Worm (Caenorhabditis elegans): Measurements from ENCODE around the gene nep-3.
A peak's percentile ranks its signal among the peaks of the same experiment; 100 is the strongest.

The nep-3 gene

DNA sequence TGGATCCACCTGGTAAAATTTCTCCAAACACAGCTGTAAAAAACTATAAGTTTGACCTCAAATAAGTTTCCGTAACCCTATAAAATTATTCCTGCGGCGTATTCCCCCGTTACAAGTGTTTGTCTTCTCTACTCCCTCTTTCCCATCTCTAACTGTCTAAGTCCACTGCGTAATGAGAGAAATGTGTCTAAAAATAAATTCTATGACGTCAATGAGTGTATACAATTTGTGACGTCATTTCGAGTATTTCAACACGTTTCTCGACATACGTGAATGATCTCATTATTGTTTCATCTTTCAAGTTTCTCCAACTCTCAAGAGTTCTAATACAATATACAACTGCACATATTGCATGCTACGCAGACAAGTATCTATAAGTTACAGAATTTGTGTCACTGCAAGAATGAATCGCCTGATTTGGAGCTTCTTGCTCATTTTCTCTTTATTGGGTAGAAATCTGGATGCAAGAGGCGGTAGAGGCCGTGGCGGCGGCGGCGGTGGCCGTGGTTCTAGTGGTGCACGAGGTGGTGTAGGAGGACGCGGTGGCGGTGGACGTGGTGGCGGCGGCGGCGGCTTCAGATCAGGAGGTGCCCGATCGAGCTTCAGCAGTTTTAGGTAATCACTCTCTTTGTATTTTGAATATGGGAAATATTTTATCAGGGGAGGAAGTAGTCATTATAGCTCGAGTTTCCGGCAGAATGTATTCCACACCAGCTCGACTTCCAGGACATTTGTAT is 20.9 kb upstream of the nep-3 start, which contains the start of gene F53C3.6 (continued):
- TF ChIP-seq dmd-4 (tag; optimal IDR thresholded peaks at IDR 0.05): no peak
- peak; percentile 13 for TF ChIP-seq sma-3 (GFP tag; optimal IDR thresholded peaks at IDR 0.05)
- peak; percentile 27 for TF ChIP-seq fos-1 (tag; optimal IDR thresholded peaks at IDR 0.05)
- peak; percentile 92 for TF ChIP-seq unc-55 (GFP tag; optimal IDR thresholded peaks at IDR 0.05)
- TF ChIP-seq blmp-1 (tag; optimal IDR thresholded peaks at IDR 0.05; ENCODE audit: insufficient read depth): no peak
- peak; percentile 22 for TF ChIP-seq nhr-21 (tag; optimal IDR thresholded peaks at IDR 0.05)
- peak; percentile 64 for TF ChIP-seq egl-27 (tag; optimal IDR thresholded peaks at IDR 0.05)
- peak; percentile 65 for TF ChIP-seq zag-1 (tag; optimal IDR thresholded peaks at IDR 0.05)
- no peak for TF ChIP-seq nhr-12 (tag; optimal IDR thresholded peaks at IDR 0.05)
- no peak for TF ChIP-seq mbf-1 (tag; optimal IDR thresholded peaks at IDR 0.05)
- TF ChIP-seq peb-1 (tag; optimal IDR thresholded peaks at IDR 0.05): no peak
- TF ChIP-seq snpc-4 (tag; optimal IDR thresholded peaks at IDR 0.05): no peak
- no peak for TF ChIP-seq ceh-16 (tag; optimal IDR thresholded peaks at IDR 0.05)
- TF ChIP-seq lin-11 (tag; optimal IDR thresholded peaks at IDR 0.05): no peak
- TF ChIP-seq ztf-11 (tag; optimal IDR thresholded peaks at IDR 0.05): no peak

DNA sequence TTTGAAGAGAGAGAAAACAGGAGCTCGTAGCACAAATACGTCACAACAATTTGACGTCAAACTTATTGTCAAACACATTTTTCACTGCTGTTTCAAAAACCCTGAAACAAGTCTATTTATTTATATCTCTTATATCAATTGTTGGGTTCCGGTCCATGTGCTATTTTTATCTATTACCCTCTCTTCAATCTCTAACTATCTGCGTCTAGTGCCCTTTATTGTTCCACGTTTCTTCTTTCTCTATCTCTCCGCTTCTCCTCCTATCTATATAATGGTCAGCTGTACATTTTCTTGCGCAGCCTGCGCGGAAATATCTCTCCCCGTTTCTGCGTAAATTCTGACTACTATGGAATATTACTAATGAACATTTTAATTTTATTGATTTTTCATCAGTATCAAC is 19.9 kb upstream of the nep-3 start:
- TF ChIP-seq nhr-129 (tag; optimal IDR thresholded peaks at IDR 0.05) (peak; percentile 27), nhr-25 (tag; optimal IDR thresholded peaks at IDR 0.05) (peak; percentile 48), nhr-21 (tag; optimal IDR thresholded peaks at IDR 0.05) (peak; percentile 38), sma-9 (GFP tag; optimal IDR thresholded peaks at IDR 0.05) (peak; percentile 85), sma-9 (tag; optimal IDR thresholded peaks at IDR 0.05) (no peak), gmeb-1 (tag; optimal IDR thresholded peaks at IDR 0.05) (peak; percentile 10), lsy-2 (tag; optimal IDR thresholded peaks at IDR 0.05) (peak in 1 of 2 experiments; percentile 57), crh-2 (tag; optimal IDR thresholded peaks at IDR 0.05) (peak; percentile 78), ZK546.5 (tag; optimal IDR thresholded peaks at IDR 0.05) (no peak), C34F6.9 (tag; optimal IDR thresholded peaks at IDR 0.05) (peak; percentile 59), F13H6.1 (tag; optimal IDR thresholded peaks at IDR 0.05) (peak; percentile 73), unc-62 (GFP tag; optimal IDR thresholded peaks at IDR 0.05) (no peak), R02D3.7 (tag; optimal IDR thresholded peaks at IDR 0.05) (no peak), alr-1 (tag; optimal IDR thresholded peaks at IDR 0.05) (no peak), unc-55 (GFP tag; optimal IDR thresholded peaks at IDR 0.05) (peak; percentile 50), lin-13 (GFP tag; optimal IDR thresholded peaks at IDR 0.05) (peak; percentile 59), sma-3 (GFP tag; optimal IDR thresholded peaks at IDR 0.05) (peak; percentile 14)

DNA sequence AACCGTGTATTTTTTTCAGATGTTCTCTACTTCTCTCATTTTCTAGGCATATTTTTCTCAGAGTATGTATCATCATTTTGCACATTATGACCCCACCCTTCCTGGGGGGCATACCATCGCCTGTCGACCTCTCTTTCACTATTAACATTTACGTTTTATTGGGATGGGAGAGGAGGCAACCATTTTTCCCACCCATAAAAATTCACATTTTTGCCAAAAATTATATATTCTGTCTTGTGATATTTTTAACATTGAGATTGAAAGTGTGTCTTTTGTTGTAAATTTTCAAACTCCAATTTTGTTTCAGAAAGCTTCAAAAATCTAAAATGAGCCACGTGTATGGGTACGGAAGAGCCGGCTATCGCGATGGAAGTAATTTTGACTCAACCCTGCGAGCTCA is 17.7 kb upstream of the nep-3 start, which contains the start of gene F53C3.7:
F53C3.7 (plus strand) TSS at position 301 of the 400 bp plus-strand sequence.
- TF ChIP-seq sem-4 (tag; optimal IDR thresholded peaks at IDR 0.05) (no peak), Y55F3AM.14 (GFP tag; optimal IDR thresholded peaks at IDR 0.05) (no peak), nhr-25 (tag; optimal IDR thresholded peaks at IDR 0.05) (no peak), lsy-2 (tag; optimal IDR thresholded peaks at IDR 0.05) (no peak), C34F6.9 (tag; optimal IDR thresholded peaks at IDR 0.05) (no peak), elt-3 (tag; optimal IDR thresholded peaks at IDR 0.05) (no peak), nhr-237 (tag; optimal IDR thresholded peaks at IDR 0.05) (no peak), F13H6.1 (tag; optimal IDR thresholded peaks at IDR 0.05) (no peak)

DNA sequence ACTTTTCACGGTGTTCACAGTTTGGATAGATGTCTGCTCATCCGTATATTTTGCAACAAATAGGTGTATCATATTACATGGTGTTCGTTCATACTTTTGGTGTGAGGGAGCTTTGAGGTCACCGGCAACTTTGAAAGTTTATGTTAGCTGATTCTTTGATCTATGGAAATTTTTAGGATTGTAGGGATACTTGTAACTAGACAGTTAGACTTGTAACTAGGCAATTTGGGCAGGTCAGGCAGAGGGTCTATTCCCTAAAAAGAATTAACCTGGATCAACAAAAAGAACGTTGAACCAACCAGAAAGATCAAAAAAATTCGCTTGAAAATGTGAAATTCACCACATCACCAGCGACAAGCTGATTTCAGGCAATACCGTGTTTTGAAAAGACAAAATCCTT is 16.9 kb upstream of the nep-3 start:
- TF ChIP-seq C34F6.9 (tag; optimal IDR thresholded peaks at IDR 0.05): no peak

DNA sequence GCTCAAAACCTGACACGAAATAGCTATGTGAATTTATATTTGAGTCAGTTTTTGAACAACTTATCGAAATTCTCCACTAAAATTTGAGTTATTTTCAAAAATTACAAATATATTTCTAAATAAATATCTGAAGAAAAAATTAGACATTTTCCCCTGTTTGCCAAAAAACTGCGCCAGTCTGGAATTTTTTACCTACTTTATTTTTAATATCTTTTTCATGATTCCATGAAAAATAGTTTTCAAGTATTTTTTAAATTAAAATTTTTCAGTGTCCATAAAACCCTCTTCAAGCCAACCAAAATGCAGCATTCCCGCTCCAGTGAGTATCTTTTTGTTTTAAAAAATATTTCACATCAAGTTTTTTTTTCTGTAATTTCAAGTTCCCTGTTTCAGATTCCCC is 14.1 kb upstream of the nep-3 start, which contains the start of gene F53C3.8:
F53C3.8 (plus strand) TSS at position 301 of the 400 bp plus-strand sequence.
- TF ChIP-seq snpc-4 (tag; optimal IDR thresholded peaks at IDR 0.05) (no peak), nhr-6 (tag; optimal IDR thresholded peaks at IDR 0.05) (no peak), lin-11 (tag; optimal IDR thresholded peaks at IDR 0.05) (no peak), aly-2 (tag; optimal IDR thresholded peaks at IDR 0.05) (no peak), lin-13 (GFP tag; optimal IDR thresholded peaks at IDR 0.05) (no peak), nhr-21 (tag; optimal IDR thresholded peaks at IDR 0.05) (no peak), peb-1 (tag; optimal IDR thresholded peaks at IDR 0.05) (no peak)

Data from whole organism, L2 larva.